Worm (Caenorhabditis elegans): ENCODE measurements around the gene rpn-13.

Gene rpn-13

ce11 chrIII:6364395-6364794 is 22.7 kb upstream of the rpn-13 start:
- TF ChIP-seq php-3 (GFP tag; IDR thresholded peaks at IDR 0.05) (no peak), unc-62 (GFP tag; optimal IDR thresholded peaks at IDR 0.05 in 1 of 2) (peak in 1 of 2 experiments; percentile 99), unc-62 (tag; optimal IDR thresholded peaks at IDR 0.05) (no peak), attf-4 (tag; optimal IDR thresholded peaks at IDR 0.05) (no peak), lim-7 (GFP tag; IDR thresholded peaks at IDR 0.05) (no peak), ceh-82 (tag; optimal IDR thresholded peaks at IDR 0.05) (no peak), daf-19 (GFP tag; conservative IDR thresholded peaks at IDR 0.05) (no peak), dmd-6 (GFP tag; IDR thresholded peaks at IDR 0.05) (no peak), hmg-1.1 (GFP tag; IDR thresholded peaks at IDR 0.05) (no peak), dmd-8 (GFP tag; IDR thresholded peaks at IDR 0.05) (no peak), zip-11 (GFP tag; IDR thresholded peaks at IDR 0.05) (no peak), dve-1 (tag; optimal IDR thresholded peaks at IDR 0.05; ENCODE audit: insufficient read depth) (no peak), nhr-25 (tag; optimal IDR thresholded peaks at IDR 0.05; ENCODE audit: borderline replicate concordance, insufficient read depth) (no peak), lin-39 (tag; optimal IDR thresholded peaks at IDR 0.05) (no peak), nhr-28 (tag; optimal IDR thresholded peaks at IDR 0.05) (peak; percentile 54), saeg-2 (GFP tag; IDR thresholded peaks at IDR 0.05) (no peak), gei-8 (GFP tag; optimal IDR thresholded peaks at IDR 0.05) (no peak), spr-3 (GFP tag; optimal IDR thresholded peaks at IDR 0.05) (no peak), nhr-48 (tag; optimal IDR thresholded peaks at IDR 0.05) (no peak), nhr-10 (tag; optimal IDR thresholded peaks at IDR 0.05) (no peak), skn-1 (tag; optimal IDR thresholded peaks at IDR 0.05) (no peak), hlh-11 (tag; optimal IDR thresholded peaks at IDR 0.05) (peak; percentile 16), aly-2 (tag; optimal IDR thresholded peaks at IDR 0.05) (no peak), lir-3 (tag; optimal IDR thresholded peaks at IDR 0.05) (no peak), lsy-2 (tag; optimal IDR thresholded peaks at IDR 0.05) (peak in 1 of 2 experiments; percentile 13), F10B5.3 (tag; optimal IDR thresholded peaks at IDR 0.05) (no peak), mdl-1 (tag; optimal IDR thresholded peaks at IDR 0.05) (peak in 1 of 2 experiments; percentile 18), nhr-11 (tag; optimal IDR thresholded peaks at IDR 0.05) (peak; percentile 15), unc-39 (tag; optimal IDR thresholded peaks at IDR 0.05) (no peak), nhr-6 (tag; optimal IDR thresholded peaks at IDR 0.05) (no peak), lin-38 (GFP tag; IDR thresholded peaks at IDR 0.05) (peak; percentile 33; the same call in 1 of the 2 replicates), spr-1 (tag; optimal IDR thresholded peaks at IDR 0.05) (no peak), ces-1 (GFP tag; optimal IDR thresholded peaks at IDR 0.05) (no peak), T26A8.4 (GFP tag; IDR thresholded peaks at IDR 0.05) (no peak), Y75B8A.6 (GFP tag; IDR thresholded peaks at IDR 0.05) (no peak), tag-97 (GFP tag; IDR thresholded peaks at IDR 0.05) (no peak), zag-1 (tag; optimal IDR thresholded peaks at IDR 0.05) (no peak), zfp-2 (tag; optimal IDR thresholded peaks at IDR 0.05) (no peak)

ce11 chrIII:6362323-6362922 is 20.7 kb upstream of the rpn-13 start:
- TF ChIP-seq nhr-11 (tag; optimal IDR thresholded peaks at IDR 0.05) (peak; percentile 28), mep-1 (tag; optimal IDR thresholded peaks at IDR 0.05) (peak; percentile 22), vab-7 (GFP tag; IDR thresholded peaks at IDR 0.05) (no peak), lin-38 (GFP tag; IDR thresholded peaks at IDR 0.05) (0 out of 2 replicates have a peak, but pooled peaks have one; percentile 12), pqm-1 (tag; optimal IDR thresholded peaks at IDR 0.05) (no peak), zfp-2 (tag; optimal IDR thresholded peaks at IDR 0.05) (no peak), unc-62 (GFP tag; optimal IDR thresholded peaks at IDR 0.05 in 1 of 2) (peak in 1 of 2 experiments; percentile 99), unc-62 (tag; optimal IDR thresholded peaks at IDR 0.05) (no peak), R02D3.7 (tag; optimal IDR thresholded peaks at IDR 0.05) (no peak), F37D6.2 (tag; optimal IDR thresholded peaks at IDR 0.05) (no peak), nhr-6 (tag; optimal IDR thresholded peaks at IDR 0.05) (no peak), zfp-3 (GFP tag; conservative IDR thresholded peaks at IDR 0.05) (no peak), ZK337.2 (GFP tag; IDR thresholded peaks at IDR 0.05) (no peak), dve-1 (tag; optimal IDR thresholded peaks at IDR 0.05; ENCODE audit: insufficient read depth) (peak; percentile 20), dmd-9 (GFP tag; IDR thresholded peaks at IDR 0.05) (no peak), F44E2.7 (GFP tag; IDR thresholded peaks at IDR 0.05) (no peak), hmg-1.1 (GFP tag; IDR thresholded peaks at IDR 0.05) (0 out of 2 replicates have a peak, but pooled peaks have one; percentile 14), ceh-32 (tag; optimal IDR thresholded peaks at IDR 0.05; ENCODE audit: poor library complexity) (no peak), nhr-10 (tag; optimal IDR thresholded peaks at IDR 0.05) (no peak), skn-1 (tag; optimal IDR thresholded peaks at IDR 0.05) (no peak), mdt-29 (GFP tag; IDR thresholded peaks at IDR 0.05) (no peak), aha-1 (tag) (no peak), egl-43 (GFP tag; IDR thresholded peaks at IDR 0.05) (no peak), daf-19 (GFP tag; conservative IDR thresholded peaks at IDR 0.05) (0 out of 2 replicates have a peak, but pooled peaks have one; percentile 25)
